Fruit fly (Drosophila melanogaster): ENCODE results near the gene CenG1A.

CenG1A gene

DNA sequence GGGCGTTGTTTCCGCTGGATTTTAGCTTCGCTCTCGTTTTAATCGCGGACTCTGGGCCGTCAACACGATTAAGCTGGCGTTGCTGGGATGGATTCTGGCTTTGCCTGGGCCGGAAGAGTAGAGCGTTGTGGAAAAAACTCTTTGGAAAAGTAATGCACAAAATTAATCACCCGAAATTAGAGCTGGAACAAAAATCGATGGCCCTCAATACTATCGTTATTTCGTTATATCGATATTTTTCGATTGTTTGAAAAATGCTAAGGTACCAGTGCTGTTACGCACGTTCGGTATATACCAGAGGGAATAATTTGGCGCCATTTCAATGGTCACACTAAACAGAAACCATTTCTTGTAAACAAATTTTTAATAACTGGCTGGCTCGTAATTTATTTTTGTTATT is 5.8 kb upstream of the CenG1A start, which contains the start of the genes Arpc1 and Orc5 (continued):
- TF ChIP-seq CG4617 (GFP tag; optimal IDR thresholded peaks at IDR 0.05; ENCODE audit: borderline replicate concordance) (peak; percentile 79), CG32772 (GFP tag; IDR thresholded peaks at IDR 0.05) (no peak), CG2129 (GFP tag; IDR thresholded peaks at IDR 0.05; ENCODE audit: partially characterized antibody) (peak; percentile 82), sqz (GFP tag; optimal IDR thresholded peaks at IDR 0.05) (no peak), CG5180 (GFP tag; optimal IDR thresholded peaks at IDR 0.05) (no peak), Bteb2 (GFP tag; optimal IDR thresholded peaks at IDR 0.05) (no peak), tup (GFP tag; optimal IDR thresholded peaks at IDR 0.05) (no peak), Oli (tag; optimal IDR thresholded peaks at IDR 0.05) (no peak), CG1792 (GFP tag; optimal IDR thresholded peaks at IDR 0.05) (no peak), crp (GFP tag; optimal IDR thresholded peaks at IDR 0.05) (no peak), NfI (GFP tag; optimal IDR thresholded peaks at IDR 0.05) (no peak), Hand (GFP tag; optimal IDR thresholded peaks at IDR 0.05) (no peak), Ada2b (GFP tag; IDR thresholded peaks at IDR 0.05) (no peak), Lhr (GFP tag; optimal IDR thresholded peaks at IDR 0.05) (peak; percentile 69), btn (GFP tag; optimal IDR thresholded peaks at IDR 0.05) (no peak), Dip2 (GFP tag; IDR thresholded peaks at IDR 0.05) (no peak), Myb (GFP tag; optimal IDR thresholded peaks at IDR 0.05) (peak; percentile 83), CG7839 (tag; optimal IDR thresholded peaks at IDR 0.05) (no peak), CG2202 (tag; optimal IDR thresholded peaks at IDR 0.05) (no peak), CG13296 (GFP tag; optimal IDR thresholded peaks at IDR 0.05) (no peak), CG4282 (GFP tag; optimal IDR thresholded peaks at IDR 0.05) (no peak), slp2 (GFP tag; optimal IDR thresholded peaks at IDR 0.05) (no peak), zfh2 (GFP tag; optimal IDR thresholded peaks at IDR 0.05) (no peak), CG34376 (GFP tag; optimal IDR thresholded peaks at IDR 0.05) (no peak), hkb (optimal IDR thresholded peaks at IDR 0.05) (no peak), hkb (GFP tag; IDR thresholded peaks at IDR 0.05) (no peak), grn (GFP tag; optimal IDR thresholded peaks at IDR 0.05) (no peak), Camta (GFP tag; optimal IDR thresholded peaks at IDR 0.05) (no peak), nerfin-2 (GFP tag; IDR thresholded peaks at IDR 0.05; ENCODE audit: partially characterized antibody) (peak; percentile 64), HLHmδ (GFP tag; optimal IDR thresholded peaks at IDR 0.05) (no peak), tio (GFP tag; optimal IDR thresholded peaks at IDR 0.05) (no peak), jumu (GFP tag; optimal IDR thresholded peaks at IDR 0.05) (no peak), Six4 (GFP tag; optimal IDR thresholded peaks at IDR 0.05) (no peak), chinmo (GFP tag; IDR thresholded peaks at IDR 0.05; ENCODE audit: partially characterized antibody) (0 out of 4 replicates have a peak, but pooled peaks have one; percentile 65), nerfin-1 (tag; optimal IDR thresholded peaks at IDR 0.05) (peak; percentile 18), da (GFP tag; optimal IDR thresholded peaks at IDR 0.05) (no peak), Sry-δ (GFP tag; optimal IDR thresholded peaks at IDR 0.05) (peak; percentile 96), fu2 (GFP tag; optimal IDR thresholded peaks at IDR 0.05) (no peak), CG7372 (GFP tag; IDR thresholded peaks at IDR 0.05) (no peak), sens (GFP tag) (no peak), CG11723 (GFP tag; optimal IDR thresholded peaks at IDR 0.05) (no peak), pita (GFP tag; optimal IDR thresholded peaks at IDR 0.05) (no peak), oc (tag; optimal IDR thresholded peaks at IDR 0.05) (no peak), Jarid2 (GFP tag; optimal IDR thresholded peaks at IDR 0.05) (no peak), CG31388 (GFP tag; optimal IDR thresholded peaks at IDR 0.05) (no peak), CG31365 (tag; optimal IDR thresholded peaks at IDR 0.05) (no peak), CG17568 (GFP tag; optimal IDR thresholded peaks at IDR 0.05) (no peak), CG16815 (GFP tag; optimal IDR thresholded peaks at IDR 0.05) (no peak), CG8478 (optimal IDR thresholded peaks at IDR 0.05) (no peak), her (GFP tag; optimal IDR thresholded peaks at IDR 0.05) (no peak), CG17361 (GFP tag; IDR thresholded peaks at IDR 0.05) (no peak), Asciz (GFP tag; optimal IDR thresholded peaks at IDR 0.05) (no peak)

All from whole organism, embryonic.